Worm (Caenorhabditis elegans) whole organism, early embryonic: Measurements from ENCODE around the gene C49C3.20.

ENCODE experiments used
- F13C5.2 ChIP-seq: sonication (generic microtip); optimal IDR thresholded peaks from 2 replicates; lab custom pipeline; 2017; ENCODE audit warnings: mild to moderate bottlenecking, missing genetic modification characterization, inconsistent platforms, missing compliant biosample characterization
- aly-1 ChIP-seq: sonication (generic microtip); optimal IDR thresholded peaks from 2 replicates; lab custom pipeline; 2016; ENCODE audit warnings: missing genetic modification characterization, missing compliant biosample characterization
- ama-1 ChIP-seq: fragments of 150-350 bp; optimal IDR thresholded peaks from 2 replicates; lab custom pipeline; 2014
- ceh-13 ChIP-seq: fragments of 200-800 bp; sonication (Bioruptor generic); optimal IDR thresholded peaks from 2 replicates; lab custom pipeline; 2018; ENCODE audit warnings: mild to moderate bottlenecking, missing genetic modification characterization, missing compliant biosample characterization
- flt-1 ChIP-seq: fragments of 200-800 bp; sonication (Bioruptor generic); IDR thresholded peaks from 2 replicates; pipeline ENCODE4 v1.3.6; 2022; ENCODE audit warnings: missing genetic modification characterization, missing compliant biosample characterization
- pes-1 ChIP-seq: fragments of 200-800 bp; sonication (Bioruptor generic); IDR thresholded peaks from 2 replicates; pipeline ENCODE4 v1.3.6; 2022; ENCODE audit warnings: missing genetic modification reagents, missing genetic modification characterization, missing compliant biosample characterization
- scrt-1 ChIP-seq: fragments of 200-800 bp; sonication (Bioruptor generic); IDR thresholded peaks from 2 replicates; pipeline ENCODE4 v1.3.6; 2022; ENCODE audit warnings: missing genetic modification characterization, missing compliant biosample characterization
- sea-1 ChIP-seq: fragments of 200-800 bp; sonication (Bioruptor generic); conservative IDR thresholded peaks from 2 replicates; pipeline ENCODE4 v1.3.6; 2022; ENCODE audit warnings: missing genetic modification characterization, missing compliant biosample characterization
- tbx-11 ChIP-seq: fragments of 200-800 bp; sonication (Bioruptor generic); IDR thresholded peaks from 2 replicates; pipeline ENCODE4 v1.3.6; 2022; ENCODE audit warnings: missing genetic modification characterization, missing compliant biosample characterization
- tra-4 ChIP-seq: sonication (generic microtip); optimal IDR thresholded peaks from 2 replicates; lab custom pipeline; 2017; ENCODE audit warnings: missing genetic modification characterization, missing compliant biosample characterization

DNA sequence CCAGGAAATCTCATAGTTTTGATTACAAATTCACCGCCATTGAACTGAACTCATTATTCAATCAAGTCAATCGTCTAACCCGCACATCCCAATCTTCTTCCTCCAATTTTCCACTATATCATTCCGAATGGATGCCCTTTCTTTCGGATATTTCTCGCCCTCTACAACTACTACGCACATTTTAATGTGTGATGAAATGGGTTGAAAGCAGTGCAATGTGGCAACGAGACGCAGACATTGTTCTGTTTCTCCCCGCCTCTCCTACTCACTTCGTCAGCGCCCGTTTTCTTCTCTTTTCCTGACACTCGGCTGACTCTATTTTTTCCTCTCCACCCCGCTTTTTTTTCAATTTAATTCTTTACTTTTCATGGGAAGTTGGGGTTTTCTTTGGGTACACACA, 47.7 kb downstream of the C49C3.20 start:
- TF ChIP-seq sea-1: no peak
- TF ChIP-seq tbx-11 (GFP tag; lab: Robert Waterston, UW): no peak
- no peak for TF ChIP-seq ceh-13 (GFP tag; lab: Kevin White, UChicago)
- TF ChIP-seq aly-1 (tag; lab: Kevin White, UChicago): no peak
- peak; percentile 12 for TF ChIP-seq F13C5.2 (tag; lab: Kevin White, UChicago)
- TF ChIP-seq flt-1: no peak
- TF ChIP-seq ama-1 (lab: Kevin White, UChicago): no peak
- TF ChIP-seq scrt-1 (GFP tag; lab: Robert Waterston, UW): no peak
- TF ChIP-seq pes-1 (GFP tag; lab: Robert Waterston, UW): no peak
- TF ChIP-seq tra-4 (tag; lab: Kevin White, UChicago): no peak
